Worm (Caenorhabditis elegans): Measurements from ENCODE around the gene T27E7.5.
A peak's percentile ranks its signal among the peaks of the same experiment; 100 is the strongest.

ce11 chrIV:14506042-14506441 lies 30.9 kb upstream of the T27E7.5 start:
- no peak for TF ChIP-seq nhr-237 (tag; optimal IDR thresholded peaks at IDR 0.05)
- TF ChIP-seq R02D3.7 (tag; optimal IDR thresholded peaks at IDR 0.05), result no peak
- no peak for TF ChIP-seq nhr-11 (tag; optimal IDR thresholded peaks at IDR 0.05)
- TF ChIP-seq ama-1 (optimal IDR thresholded peaks at IDR 0.05), result no peak
- no peak for TF ChIP-seq dpl-1 (GFP tag; optimal IDR thresholded peaks at IDR 0.05)
- TF ChIP-seq lin-13 (GFP tag; optimal IDR thresholded peaks at IDR 0.05), result no peak
- TF ChIP-seq pha-4 (GFP tag; IDR thresholded peaks at IDR 0.05), result no peak
- no peak for TF ChIP-seq pha-4 (tag; optimal IDR thresholded peaks at IDR 0.05)
- peak in 1 of 2 experiments; percentile 40 for TF ChIP-seq daf-16 (GFP tag; optimal IDR thresholded peaks at IDR 0.05)
- TF ChIP-seq daf-16 (tag; optimal IDR thresholded peaks at IDR 0.05), result no peak
